Worm (Caenorhabditis elegans) whole organism, L2 larva: ENCODE data around the gene ctns-1.

Experiments used
- blmp-1 ChIP-seq: sonication (generic microtip); optimal IDR thresholded peaks from 2 replicates; lab custom pipeline; 2017; ENCODE audit warnings: missing genetic modification characterization, mild to moderate bottlenecking, missing compliant biosample characterization, antibody characterized with exemption, moderate library complexity; ENCODE audit not compliant: insufficient read depth
- unc-62 ChIP-seq: fragments of 150-350 bp; optimal IDR thresholded peaks from 2 replicates; lab custom pipeline; 2014; ENCODE audit warnings: missing biosample characterization, missing genetic modification reagents, missing genetic modification characterization

- TF ChIP-seq unc-62 (GFP tag; lab: Kevin White, UChicago) (no peak), blmp-1 (tag; lab: Kevin White, UChicago) (no peak)
These were observed 37.4 kb upstream of the ctns-1 start for ce11 chrII:8174148-8174547.
